Worm (Caenorhabditis elegans) whole organism, late embryonic: ENCODE measurements around the gene acdh-6.

ENCODE experiments used
- ceh-31 ChIP-seq: sonication (generic microtip); optimal IDR thresholded peaks from 2 replicates; lab custom pipeline; 2016; ENCODE audit warnings: missing genetic modification characterization, missing compliant biosample characterization
- ceh-45 ChIP-seq: fragments of 200-800 bp; sonication (Bioruptor generic); IDR thresholded peaks from 2 replicates; pipeline ENCODE4 v1.3.6; 2022; ENCODE audit warnings: missing genetic modification reagents, missing genetic modification characterization, missing compliant biosample characterization
- ets-4 ChIP-seq: sonication (generic microtip); optimal IDR thresholded peaks from 2 replicates; lab custom pipeline; 2016; ENCODE audit warnings: missing genetic modification characterization, missing compliant biosample characterization
- zip-5 ChIP-seq: sonication (generic microtip); optimal IDR thresholded peaks from 2 replicates; lab custom pipeline; 2016; ENCODE audit warnings: missing genetic modification characterization, missing compliant biosample characterization

ce11 chrIII:8535445-8535844 lies 25.5 kb upstream of the acdh-6 start:
- TF ChIP-seq zip-5 (tag; lab: Kevin White, UChicago) (no peak), ceh-45 (GFP tag; lab: Robert Waterston, UW) (no peak), ceh-31 (tag; lab: Kevin White, UChicago) (no peak), ets-4 (tag; lab: Kevin White, UChicago) (no peak)
